Worm (Caenorhabditis elegans) whole organism, L1 larva: Measurements from ENCODE around the gene C18E9.7.

Experiments used
- C16A3.4 ChIP-seq: fragments of 150-350 bp; optimal IDR thresholded peaks from 2 replicates; lab custom pipeline; 2014; ENCODE audit warnings: missing biosample characterization, missing genetic modification characterization
- C34B4.2 ChIP-seq: sonication (generic microtip); optimal IDR thresholded peaks from 2 replicates; lab custom pipeline; 2017; ENCODE audit warnings: mild to moderate bottlenecking, missing genetic modification characterization, missing compliant biosample characterization
- F16B12.6 ChIP-seq: fragments of 150-350 bp; optimal IDR thresholded peaks from 2 replicates; lab custom pipeline; 2014; ENCODE audit warnings: missing biosample characterization, missing genetic modification characterization
- blmp-1 ChIP-seq: fragments of 150-350 bp; optimal IDR thresholded peaks from 2 replicates; lab custom pipeline; 2014; ENCODE audit warnings: missing biosample characterization, missing genetic modification characterization
- ceh-82 ChIP-seq, 3 experiments: fragments of 150-350 bp in 1 of 3; sonication (generic microtip) in 2 of 3; optimal IDR thresholded peaks; 2 replicates each; lab custom pipeline; 2014 to 2017; ENCODE audit warnings: missing biosample characterization in 3 of 3, missing genetic modification characterization in 3 of 3
- ceh-90 ChIP-seq: sonication (generic microtip); optimal IDR thresholded peaks from 2 replicates; lab custom pipeline; 2016; ENCODE audit warnings: missing genetic modification characterization, missing compliant biosample characterization
- dpl-1 ChIP-seq, 3 experiments: fragments of 150-350 bp in 2 of 3; sonication (generic microtip) in 1 of 3; optimal IDR thresholded peaks; 2 replicates each; lab custom pipeline; 2014 to 2017; ENCODE audit warnings: missing biosample characterization in 3 of 3, missing genetic modification characterization in 3 of 3, missing genetic modification reagents in 3 of 3
- efl-1 ChIP-seq, 4 experiments: fragments of 150-350 bp; optimal IDR thresholded peaks in 3 of 4; peaks in 1 of 4; 1 replicate in 1 of 4; 2 replicates in 3 of 4; lab custom pipeline; 2014; ENCODE audit warnings: missing biosample characterization in 2 of 4, missing genetic modification characterization in 2 of 4, missing genetic modification reagents in 2 of 4
- egl-13 ChIP-seq: sonication (generic microtip); optimal IDR thresholded peaks from 2 replicates; lab custom pipeline; 2016; ENCODE audit warnings: missing genotype, missing genetic modification reagents, missing genetic modification characterization, missing compliant biosample characterization
- ets-5 ChIP-seq: fragments of 200-800 bp; sonication (Bioruptor generic); IDR thresholded peaks from 2 replicates; pipeline ENCODE4 v1.3.6; 2022; ENCODE audit warnings: missing genetic modification characterization, missing compliant biosample characterization
- fkh-10 ChIP-seq: sonication (generic microtip); optimal IDR thresholded peaks from 2 replicates; lab custom pipeline; 2017; ENCODE audit warnings: missing biosample characterization, missing genetic modification reagents, missing genetic modification characterization
- grh-1 ChIP-seq: fragments of 200-800 bp; sonication (Bioruptor generic); IDR thresholded peaks from 2 replicates; pipeline ENCODE4 v1.3.6; 2022; ENCODE audit warnings: missing genetic modification reagents, missing genetic modification characterization, missing compliant biosample characterization
- isw-1 ChIP-seq: fragments of 200-800 bp; sonication (Bioruptor generic); IDR thresholded peaks from 2 replicates; pipeline ENCODE4 v1.3.6; 2022; ENCODE audit warnings: missing genetic modification characterization, missing compliant biosample characterization
- jun-1 ChIP-seq: fragments of 150-350 bp; optimal IDR thresholded peaks from 2 replicates; lab custom pipeline; 2014; ENCODE audit warnings: missing biosample characterization, missing genetic modification reagents, missing genetic modification characterization
- lin-14 ChIP-seq: fragments of 200-800 bp; sonication (Bioruptor generic); optimal IDR thresholded peaks from 2 replicates; lab custom pipeline; 2018; ENCODE audit warnings: mild to moderate bottlenecking, missing genetic modification characterization, moderate library complexity, missing compliant biosample characterization
- lin-15B ChIP-seq: fragments of 150-350 bp; sonication (generic microtip); optimal IDR thresholded peaks from 3 replicates; lab custom pipeline; 2014; ENCODE audit warnings: missing biosample characterization, missing genetic modification characterization
- lin-35 ChIP-seq, 2 experiments: fragments of 150-350 bp; optimal IDR thresholded peaks; 2 replicates each; lab custom pipeline; 2014; ENCODE audit warnings: missing biosample characterization in 2 of 2, missing genetic modification characterization in 2 of 2, missing genetic modification reagents in 2 of 2
- lsy-2 ChIP-seq, 2 experiments: fragments of 150-350 bp; optimal IDR thresholded peaks; 2 replicates each; lab custom pipeline; 2014; ENCODE audit warnings: missing biosample characterization in 2 of 2, missing genetic modification characterization in 2 of 2
- mab-9 ChIP-seq: fragments of 200-800 bp; sonication (Bioruptor generic); IDR thresholded peaks from 2 replicates; pipeline ENCODE4 v1.3.6; 2022; ENCODE audit warnings: missing genetic modification reagents, missing genetic modification characterization, missing compliant biosample characterization
- mdl-1 ChIP-seq, 2 experiments: fragments of 150-350 bp; optimal IDR thresholded peaks; 2 replicates each; lab custom pipeline; 2014 to 2017; ENCODE audit warnings: missing biosample characterization in 2 of 2, missing genetic modification characterization in 2 of 2, inconsistent platforms in 1 of 2
- mef-2 ChIP-seq: fragments of 150-350 bp; optimal IDR thresholded peaks from 2 replicates; lab custom pipeline; 2014; ENCODE audit warnings: missing biosample characterization, missing genetic modification characterization
- nhr-11 ChIP-seq: fragments of 150-350 bp; optimal IDR thresholded peaks from 2 replicates; lab custom pipeline; 2014; ENCODE audit warnings: missing biosample characterization, missing genetic modification characterization
- nhr-19 ChIP-seq: fragments of 200-800 bp; sonication (Bioruptor generic); conservative IDR thresholded peaks from 2 replicates; pipeline ENCODE4 v1.3.6; 2022; ENCODE audit warnings: missing genetic modification characterization, missing compliant biosample characterization
- nhr-20 ChIP-seq: sonication (generic microtip); optimal IDR thresholded peaks from 2 replicates; lab custom pipeline; 2016; ENCODE audit warnings: mild to moderate bottlenecking, missing genetic modification characterization, missing compliant biosample characterization
- nhr-28 ChIP-seq: fragments of 150-350 bp; optimal IDR thresholded peaks from 2 replicates; lab custom pipeline; 2014; ENCODE audit warnings: missing biosample characterization, missing genetic modification characterization
- nhr-47 ChIP-seq: sonication (generic microtip); optimal IDR thresholded peaks from 2 replicates; lab custom pipeline; 2016; ENCODE audit warnings: mild to moderate bottlenecking, missing genetic modification characterization, moderate library complexity, missing compliant biosample characterization
- nhr-71 ChIP-seq: sonication (generic microtip); optimal IDR thresholded peaks from 2 replicates; lab custom pipeline; 2016; ENCODE audit warnings: mild to moderate bottlenecking, missing genetic modification characterization, moderate library complexity, missing compliant biosample characterization
- nhr-85 ChIP-seq: sonication (generic microtip); peaks from one replicate; lab custom pipeline; 2016; ENCODE audit warnings: missing genetic modification characterization, inconsistent platforms, missing compliant biosample characterization
- nhr-90 ChIP-seq: sonication (generic microtip); optimal IDR thresholded peaks from 2 replicates; lab custom pipeline; 2016; ENCODE audit warnings: mild to moderate bottlenecking, missing genetic modification characterization, missing compliant biosample characterization; ENCODE audit not compliant: poor library complexity
- rnt-1 ChIP-seq: sonication (generic microtip); optimal IDR thresholded peaks from 2 replicates; lab custom pipeline; 2016; ENCODE audit warnings: mild to moderate bottlenecking, missing genetic modification characterization, moderate library complexity, missing compliant biosample characterization
- snu-23 ChIP-seq: sonication (generic microtip); optimal IDR thresholded peaks from 2 replicates; lab custom pipeline; 2016; ENCODE audit warnings: missing genetic modification characterization, missing compliant biosample characterization
- sox-4 ChIP-seq: sonication (generic microtip); optimal IDR thresholded peaks from 2 replicates; lab custom pipeline; 2016; ENCODE audit warnings: missing genetic modification characterization, missing compliant biosample characterization
- swsn-7 ChIP-seq: sonication (generic microtip); optimal IDR thresholded peaks from 2 replicates; lab custom pipeline; 2016; ENCODE audit warnings: missing genetic modification characterization, missing compliant biosample characterization
- unc-30 ChIP-seq: sonication (generic microtip); optimal IDR thresholded peaks from 2 replicates; lab custom pipeline; 2017; ENCODE audit warnings: missing biosample characterization, missing genetic modification characterization
- unc-86 ChIP-seq: sonication (generic microtip); optimal IDR thresholded peaks from 2 replicates; lab custom pipeline; 2016; ENCODE audit warnings: missing genetic modification characterization, missing compliant biosample characterization
- vab-15 ChIP-seq: sonication (generic microtip); optimal IDR thresholded peaks from 2 replicates; lab custom pipeline; 2017; ENCODE audit warnings: missing genotype, mild to moderate bottlenecking, missing genetic modification characterization, missing compliant biosample characterization

The C18E9.7 gene

DNA sequence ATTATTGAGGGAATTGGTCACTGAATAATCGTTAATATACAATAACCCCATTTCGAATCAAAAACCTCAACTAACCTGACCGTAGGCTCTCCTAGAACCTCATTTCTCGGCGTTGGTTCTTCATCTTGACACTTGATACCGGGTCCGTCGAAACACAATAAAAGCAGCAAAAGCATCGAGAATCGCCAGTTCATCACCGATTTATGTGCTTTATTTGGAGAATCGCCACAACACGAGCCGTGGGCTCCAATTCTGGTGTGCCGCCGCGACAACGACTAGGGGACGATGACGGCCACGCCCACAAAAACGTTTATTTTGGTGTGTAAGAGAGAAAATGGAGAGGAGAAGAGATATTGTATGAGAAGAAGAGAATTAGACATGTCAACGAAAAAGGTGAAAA is 35.2 kb downstream of the C18E9.7 start, which contains the start of gene cutl-15:
cutl-15 (minus strand) TSS at position 298 of the 400 bp plus-strand sequence.
- TF ChIP-seq unc-30 (tag; lab: Kevin White, UChicago) (no peak), nhr-28 (tag; lab: Kevin White, UChicago) (no peak), ceh-82 (tag; optimal IDR thresholded peaks at IDR 0.05; lab: Kevin White, UChicago) (no peak), grh-1 (GFP tag; lab: Robert Waterston, UW) (no peak), egl-13 (no peak), lin-15B (tag; lab: Kevin White, UChicago) (no peak), isw-1 (GFP tag; lab: Robert Waterston, UW) (no peak), nhr-90 (tag; lab: Kevin White, UChicago) (no peak), nhr-19 (no peak), nhr-85 (no peak)
- TF ChIP-seq, all 84 proteins: peak for 0

DNA sequence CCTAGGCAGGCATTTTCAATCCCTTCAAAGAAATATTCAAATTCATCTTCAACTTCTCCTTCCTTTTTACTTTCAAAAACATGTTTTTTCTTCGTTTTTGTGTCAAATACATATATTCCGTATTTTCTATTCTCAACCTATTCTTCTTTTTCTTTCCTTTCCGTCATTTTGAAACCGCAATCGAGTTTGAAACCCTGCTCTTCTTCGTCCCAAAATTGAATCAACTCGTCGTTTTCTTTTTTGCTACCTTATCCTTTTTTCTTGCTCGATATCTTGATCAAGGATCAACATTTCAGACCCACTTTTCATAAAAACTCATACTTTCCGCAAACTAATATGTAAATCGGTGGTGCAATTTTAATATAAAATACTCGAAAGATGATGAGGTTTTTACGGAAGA is 37.4 kb downstream of the C18E9.7 start:
- TF ChIP-seq lin-15B (tag; lab: Kevin White, UChicago) (no peak), unc-86 (tag; lab: Kevin White, UChicago) (no peak), fkh-10 (GFP tag; lab: Kevin White, UChicago) (peak; percentile 61), nhr-11 (tag; lab: Kevin White, UChicago) (no peak), lin-14 (GFP tag; lab: Kevin White, UChicago) (peak; percentile 42), mdl-1 (tag; optimal IDR thresholded peaks at IDR 0.05; lab: Kevin White, UChicago) (no peak), ets-5 (GFP tag; lab: Robert Waterston, UW) (no peak)

DNA sequence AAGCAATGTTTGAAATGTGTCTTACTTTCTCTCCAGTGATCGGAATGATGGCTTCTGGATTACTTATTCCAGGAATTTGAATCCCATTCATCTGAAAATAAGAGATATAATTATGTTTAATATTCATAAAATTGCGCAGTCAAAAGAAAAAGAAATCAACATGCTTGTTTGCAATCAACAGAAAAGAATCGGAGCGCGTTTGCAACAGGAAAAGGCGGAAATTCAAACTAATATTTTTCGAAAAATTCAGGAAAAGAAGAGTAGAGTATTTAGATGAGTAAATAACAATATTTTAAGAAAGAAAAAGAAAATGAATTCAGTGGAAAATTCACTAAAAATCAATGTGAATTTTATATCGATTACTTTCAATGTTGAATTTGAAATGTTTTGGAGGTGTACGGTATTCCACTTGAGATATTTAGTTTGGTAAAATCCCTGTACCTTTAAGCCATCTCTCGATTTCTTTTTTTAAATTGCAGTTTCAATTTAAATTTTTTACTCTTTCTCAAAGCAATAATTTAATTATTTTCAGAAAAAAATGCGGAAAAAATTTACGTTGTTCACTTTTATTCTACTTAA is 42.1 kb downstream of the C18E9.7 start, which contains the start of the genes set-17 and T21B10.4:
set-17 (minus strand) TSS at position 127 of the 579 bp plus-strand sequence.
T21B10.4 (plus strand) TSS at position 533 of the 579 bp plus-strand sequence.
- TF ChIP-seq dpl-1 (GFP tag; optimal IDR thresholded peaks at IDR 0.05; lab: Kevin White, UChicago), result peak; percentile 72 to 90 (median 85)
- TF ChIP-seq ceh-82 (tag; optimal IDR thresholded peaks at IDR 0.05; lab: Kevin White, UChicago), result no peak
- no peak for TF ChIP-seq lin-15B (tag; lab: Kevin White, UChicago)
- no peak for TF ChIP-seq F16B12.6 (tag; lab: Kevin White, UChicago)
- peak; percentile 26 for TF ChIP-seq nhr-47 (tag; lab: Kevin White, UChicago)
- no peak for TF ChIP-seq jun-1 (tag; lab: Kevin White, UChicago)
- peak; percentile 11 for TF ChIP-seq snu-23 (GFP tag; lab: Kevin White, UChicago)
- peak; percentile 1 for TF ChIP-seq swsn-7 (tag; lab: Kevin White, UChicago)
- peak; percentile 24 for TF ChIP-seq sox-4 (tag; lab: Kevin White, UChicago)
- no peak for TF ChIP-seq ets-5 (GFP tag; lab: Robert Waterston, UW)
- peak; percentile 24 to 67 for TF ChIP-seq lsy-2 (tag; optimal IDR thresholded peaks at IDR 0.05; lab: Kevin White, UChicago)
- peak; percentile 34 for TF ChIP-seq nhr-20 (tag; lab: Kevin White, UChicago)
- TF ChIP-seq vab-15 (tag; lab: Kevin White, UChicago), result no peak
- no peak for TF ChIP-seq mab-9 (GFP tag; lab: Robert Waterston, UW)
- TF ChIP-seq nhr-71, result peak; percentile 37
- TF ChIP-seq efl-1 (optimal IDR thresholded peaks at IDR 0.05; lab: Kevin White, UChicago), result peak; percentile 16 to 87
- peak; percentile 86 to 98 for TF ChIP-seq efl-1 (GFP tag; optimal IDR thresholded peaks at IDR 0.05 in 1 of 2; lab: Kevin White, UChicago)
- peak; percentile 76 to 94 for TF ChIP-seq lin-35 (GFP tag; optimal IDR thresholded peaks at IDR 0.05; lab: Kevin White, UChicago)
- TF ChIP-seq ceh-90 (tag; lab: Kevin White, UChicago), result no peak
- TF ChIP-seq mef-2 (tag; lab: Kevin White, UChicago), result no peak
- no peak for TF ChIP-seq C34B4.2 (tag; lab: Kevin White, UChicago)
- no peak for TF ChIP-seq rnt-1 (tag; lab: Kevin White, UChicago)
- TF ChIP-seq blmp-1, result peak; percentile 39
- TF ChIP-seq C16A3.4 (tag; lab: Kevin White, UChicago), result peak; percentile 51
